Worm (Caenorhabditis elegans) whole organism, mixed stage, embryonic: Measurements from ENCODE around the gene pdhb-1.

ENCODE experiments used
- M03D4.4 ChIP-seq: sonication (generic microtip); optimal IDR thresholded peaks from 2 replicates; lab custom pipeline; 2017; ENCODE audit warnings: mild to moderate bottlenecking, missing genetic modification characterization, missing compliant biosample characterization
- blmp-1 ChIP-seq: fragments of 150-350 bp; optimal IDR thresholded peaks from 2 replicates; lab custom pipeline; 2014; ENCODE audit warnings: missing biosample characterization, missing genetic modification characterization
- ceh-39 ChIP-seq: fragments of 150-350 bp; optimal IDR thresholded peaks from 2 replicates; lab custom pipeline; 2014; ENCODE audit warnings: missing biosample characterization, missing genetic modification characterization
- ceh-43 ChIP-seq: fragments of 200-800 bp; sonication (Bioruptor generic); optimal IDR thresholded peaks from 2 replicates; lab custom pipeline; 2018; ENCODE audit warnings: mild to moderate bottlenecking, missing genetic modification characterization, moderate library complexity, missing compliant biosample characterization
- ceh-83 ChIP-seq: fragments of 200-800 bp; sonication (Bioruptor generic); optimal IDR thresholded peaks from 2 replicates; lab custom pipeline; 2018; ENCODE audit warnings: mild to moderate bottlenecking, missing genetic modification characterization, missing compliant biosample characterization
- ces-1 ChIP-seq: fragments of 150-350 bp; optimal IDR thresholded peaks from 2 replicates; lab custom pipeline; 2014; ENCODE audit warnings: missing biosample characterization, missing genetic modification reagents, missing genetic modification characterization
- drap-1 ChIP-seq: fragments of 200-800 bp; sonication (Bioruptor generic); optimal IDR thresholded peaks from 3 replicates; lab custom pipeline; 2018; ENCODE audit warnings: mild to moderate bottlenecking, missing genetic modification characterization, missing compliant biosample characterization
- elt-1 ChIP-seq: sonication (generic microtip); optimal IDR thresholded peaks from 2 replicates; lab custom pipeline; 2017; ENCODE audit warnings: missing genetic modification characterization, mild to moderate bottlenecking, missing compliant biosample characterization, antibody characterized with exemption, moderate library complexity, borderline replicate concordance; ENCODE audit not compliant: insufficient read depth
- elt-3 ChIP-seq: fragments of 150-350 bp; optimal IDR thresholded peaks from 2 replicates; lab custom pipeline; 2014; ENCODE audit warnings: missing biosample characterization, missing genetic modification characterization
- flh-1 ChIP-seq: fragments of 200-800 bp; sonication (Bioruptor generic); optimal IDR thresholded peaks from 2 replicates; lab custom pipeline; 2018; ENCODE audit warnings: mild to moderate bottlenecking, missing genetic modification characterization, moderate library complexity, missing compliant biosample characterization
- ham-2 ChIP-seq: fragments of 200-800 bp; sonication (Bioruptor generic); optimal IDR thresholded peaks from 2 replicates; lab custom pipeline; 2018; ENCODE audit warnings: mild to moderate bottlenecking, missing genetic modification characterization, missing compliant biosample characterization
- hlh-1 ChIP-seq: fragments of 150-350 bp; optimal IDR thresholded peaks from 2 replicates; lab custom pipeline; 2014; ENCODE audit warnings: missing biosample characterization, missing genetic modification reagents, missing genetic modification characterization
- lin-13 ChIP-seq: fragments of 150-350 bp; optimal IDR thresholded peaks from 2 replicates; lab custom pipeline; 2014; ENCODE audit warnings: missing biosample characterization, missing genetic modification characterization
- lin-32 ChIP-seq: fragments of 200-800 bp; sonication (Bioruptor generic); optimal IDR thresholded peaks from 2 replicates; lab custom pipeline; 2018; ENCODE audit warnings: mild to moderate bottlenecking, missing genetic modification characterization, missing compliant biosample characterization
- lsy-2 ChIP-seq: fragments of 150-350 bp; optimal IDR thresholded peaks from 2 replicates; lab custom pipeline; 2014; ENCODE audit warnings: missing biosample characterization, missing genetic modification characterization
- mab-5 ChIP-seq: fragments of 150-350 bp; optimal IDR thresholded peaks from 2 replicates; lab custom pipeline; 2014; ENCODE audit warnings: missing biosample characterization, missing genetic modification characterization
- mep-1 ChIP-seq: fragments of 150-350 bp; optimal IDR thresholded peaks from 2 replicates; lab custom pipeline; 2017; ENCODE audit warnings: missing biosample characterization, missing genetic modification reagents, missing genetic modification characterization, inconsistent platforms
- mls-2 ChIP-seq: sonication (generic microtip); optimal IDR thresholded peaks from 2 replicates; lab custom pipeline; 2016; ENCODE audit warnings: mild to moderate bottlenecking, missing genetic modification characterization, moderate library complexity, missing compliant biosample characterization
- nhr-12 ChIP-seq: fragments of 150-350 bp; optimal IDR thresholded peaks from 2 replicates; lab custom pipeline; 2014; ENCODE audit warnings: missing biosample characterization, missing genetic modification characterization
- nhr-237 ChIP-seq: fragments of 150-350 bp; optimal IDR thresholded peaks from 2 replicates; lab custom pipeline; 2014; ENCODE audit warnings: missing biosample characterization, missing genetic modification characterization
- nhr-76 ChIP-seq: sonication (generic microtip); optimal IDR thresholded peaks from 2 replicates; lab custom pipeline; 2017; ENCODE audit warnings: missing biosample characterization, missing genetic modification characterization
- pha-4 ChIP-seq: fragments of 150-350 bp; optimal IDR thresholded peaks from 2 replicates; lab custom pipeline; 2018; ENCODE audit warnings: missing biosample characterization, missing genetic modification reagents, missing genetic modification characterization
- sem-2 ChIP-seq: fragments of 200-800 bp; sonication (Bioruptor generic); optimal IDR thresholded peaks from 2 replicates; lab custom pipeline; 2018; ENCODE audit warnings: mild to moderate bottlenecking, missing genetic modification characterization, missing compliant biosample characterization
- snpc-4 ChIP-seq: fragments of 150-350 bp; optimal IDR thresholded peaks from 2 replicates; lab custom pipeline; 2014; ENCODE audit warnings: missing biosample characterization, missing genetic modification characterization
- sptf-1 ChIP-seq: sonication (generic microtip); optimal IDR thresholded peaks from 2 replicates; lab custom pipeline; 2017; ENCODE audit warnings: mild to moderate bottlenecking, missing genetic modification characterization, moderate library complexity, missing compliant biosample characterization
- tbx-8 ChIP-seq: fragments of 200-800 bp; sonication (Bioruptor generic); optimal IDR thresholded peaks from 2 replicates; lab custom pipeline; 2018; ENCODE audit warnings: mild to moderate bottlenecking, missing genetic modification characterization, moderate library complexity, missing compliant biosample characterization
- unc-120 ChIP-seq: sonication (generic microtip); optimal IDR thresholded peaks from 2 replicates; lab custom pipeline; 2017; ENCODE audit warnings: missing genetic modification characterization, missing compliant biosample characterization; ENCODE audit not compliant: poor library complexity, severe bottlenecking
- unc-39 ChIP-seq: fragments of 150-350 bp; optimal IDR thresholded peaks from 2 replicates; lab custom pipeline; 2014; ENCODE audit warnings: missing biosample characterization, missing genetic modification characterization
- unc-62 ChIP-seq: fragments of 150-350 bp; optimal IDR thresholded peaks from 2 replicates; lab custom pipeline; 2014; ENCODE audit warnings: missing biosample characterization, missing genetic modification reagents, missing genetic modification characterization
- zip-8 ChIP-seq: fragments of 150-350 bp; optimal IDR thresholded peaks from 2 replicates; lab custom pipeline; 2014; ENCODE audit warnings: missing biosample characterization, missing genetic modification characterization
- ztf-11 ChIP-seq: fragments of 150-350 bp; optimal IDR thresholded peaks from 2 replicates; lab custom pipeline; 2014; ENCODE audit warnings: missing biosample characterization, missing genetic modification characterization

The pdhb-1 gene

ce11 chrIV:3415383-3415782 lies 15.9 kb downstream of the pdhb-1 start, which contains the start of gene lgc-9:
lgc-9 (plus strand) TSS chrIV:3415683.
- TF ChIP-seq ztf-11 (tag; lab: Kevin White, UChicago) = no peak
- TF ChIP-seq sptf-1 (tag; lab: Kevin White, UChicago) = no peak
- TF ChIP-seq drap-1 (GFP tag; lab: Kevin White, UChicago) = no peak
- no peak for TF ChIP-seq pha-4 (tag; lab: Kevin White, UChicago)
- no peak for TF ChIP-seq ces-1 (GFP tag; lab: Kevin White, UChicago)
- no peak for TF ChIP-seq M03D4.4
- TF ChIP-seq sem-2 = no peak
- no peak for TF ChIP-seq nhr-237 (tag; lab: Kevin White, UChicago)
- TF ChIP-seq hlh-1 (tag; lab: Kevin White, UChicago) = no peak
- TF ChIP-seq ceh-43 (GFP tag; lab: Kevin White, UChicago) = no peak
- no peak for TF ChIP-seq unc-39 (tag; lab: Kevin White, UChicago)
- TF ChIP-seq ceh-83 (GFP tag; lab: Kevin White, UChicago) = no peak
- no peak for TF ChIP-seq blmp-1 (tag; lab: Kevin White, UChicago)
- no peak for TF ChIP-seq lin-32 (GFP tag; lab: Kevin White, UChicago)
- TF ChIP-seq unc-62 (GFP tag; lab: Kevin White, UChicago) = no peak

ce11 chrIV:3418741-3419140 lies 19.3 kb downstream of the pdhb-1 start:
- TF ChIP-seq flh-1 (GFP tag; lab: Kevin White, UChicago) (no peak), snpc-4 (no peak), unc-62 (GFP tag; lab: Kevin White, UChicago) (no peak), ceh-39 (tag; lab: Kevin White, UChicago) (no peak), blmp-1 (tag; lab: Kevin White, UChicago) (no peak), elt-3 (tag; lab: Kevin White, UChicago) (no peak), ceh-43 (GFP tag; lab: Kevin White, UChicago) (no peak), M03D4.4 (no peak), lin-13 (tag; lab: Kevin White, UChicago) (no peak), sptf-1 (tag; lab: Kevin White, UChicago) (no peak)
- TF ChIP-seq, all 35 proteins: peak for 0

ce11 chrIV:3422516-3422915 lies 23.0 kb downstream of the pdhb-1 start, which contains the start of gene C04C3.6:
C04C3.6 (minus strand) TSS chrIV:3422616.
- no peak for TF ChIP-seq mab-5 (tag; lab: Kevin White, UChicago)
- TF ChIP-seq lsy-2 (tag; lab: Kevin White, UChicago) = no peak
- TF ChIP-seq zip-8 (tag; lab: Kevin White, UChicago) = no peak
- no peak for TF ChIP-seq tbx-8 (GFP tag; lab: Kevin White, UChicago)
- no peak for TF ChIP-seq ztf-11 (tag; lab: Kevin White, UChicago)
- TF ChIP-seq unc-39 (tag; lab: Kevin White, UChicago) = no peak
- no peak for TF ChIP-seq flh-1 (GFP tag; lab: Kevin White, UChicago)
- TF ChIP-seq snpc-4 = no peak
- no peak for TF ChIP-seq nhr-12 (tag; lab: Kevin White, UChicago)
- TF ChIP-seq nhr-76 (tag; lab: Kevin White, UChicago) = no peak
- TF ChIP-seq ces-1 (GFP tag; lab: Kevin White, UChicago) = no peak
- TF ChIP-seq lin-13 (tag; lab: Kevin White, UChicago) = no peak
- TF ChIP-seq ham-2 (GFP tag; lab: Kevin White, UChicago) = no peak
- no peak for TF ChIP-seq elt-1 (tag; lab: Kevin White, UChicago)
- TF ChIP-seq lin-32 (GFP tag; lab: Kevin White, UChicago) = no peak
- no peak for TF ChIP-seq ceh-43 (GFP tag; lab: Kevin White, UChicago)
- no peak for TF ChIP-seq blmp-1 (tag; lab: Kevin White, UChicago)

- TF ChIP-seq lin-32 (GFP tag; lab: Kevin White, UChicago) = no peak
- no peak for TF ChIP-seq sem-2
- no peak for TF ChIP-seq flh-1 (GFP tag; lab: Kevin White, UChicago)
- no peak for TF ChIP-seq lin-13 (tag; lab: Kevin White, UChicago)
- no peak for TF ChIP-seq ceh-43 (GFP tag; lab: Kevin White, UChicago)
- no peak for TF ChIP-seq nhr-237 (tag; lab: Kevin White, UChicago)
- no peak for TF ChIP-seq blmp-1 (tag; lab: Kevin White, UChicago)
- no peak for TF ChIP-seq zip-8 (tag; lab: Kevin White, UChicago)
- no peak for TF ChIP-seq mep-1 (tag; lab: Kevin White, UChicago)
- TF ChIP-seq unc-120 (tag; lab: Kevin White, UChicago) = no peak
- no peak for TF ChIP-seq ham-2 (GFP tag; lab: Kevin White, UChicago)
- no peak for TF ChIP-seq mls-2 (tag; lab: Kevin White, UChicago)
- no peak for TF ChIP-seq elt-1 (tag; lab: Kevin White, UChicago)
- no peak for TF ChIP-seq ztf-11 (tag; lab: Kevin White, UChicago)
These were observed 29.0 kb downstream of the pdhb-1 start, which contains the start of the genes C04C3.9 and srz-60 for ce11 chrIV:3428434-3428950. C04C3.9 (minus strand) TSS chrIV:3428534. srz-60 (plus strand) TSS chrIV:3428900.
